Fruit fly (Drosophila melanogaster) whole organism, embryonic: ENCODE results near the gene Gbs-76A.

Experiments
- Bdp1 ChIP-seq: fragments of 200-800 bp; sonication (Bioruptor generic); optimal IDR thresholded peaks from 3 replicates; lab custom pipeline; 2016; ENCODE audit warnings: missing biosample characterization, missing genetic modification characterization
- CG10462 ChIP-seq: fragments of 200-800 bp; sonication (Bioruptor generic); optimal IDR thresholded peaks from 2 replicates; lab custom pipeline; 2016; ENCODE audit warnings: missing biosample characterization, missing genetic modification characterization
- CG11085 ChIP-seq: fragments of 200-800 bp; sonication (Bioruptor generic); IDR thresholded peaks from 2 replicates; pipeline ENCODE4 v1.3.6; 2022; ENCODE audit warnings: missing biosample characterization, missing genetic modification characterization
- CG11093 ChIP-seq: fragments of 200-800 bp; sonication (Bioruptor generic); IDR thresholded peaks from 3 replicates; pipeline ENCODE4 v1.3.6; 2022; ENCODE audit warnings: missing biosample characterization, missing genetic modification characterization
- CG11560 ChIP-seq: fragments of 200-800 bp; sonication (Bioruptor generic); IDR thresholded peaks from 3 replicates; pipeline ENCODE4 v1.3.6; 2022; ENCODE audit warnings: missing biosample characterization, missing genetic modification characterization
- CG11695 ChIP-seq: fragments of 200-800 bp; sonication (Bioruptor generic); IDR thresholded peaks from 3 replicates; pipeline ENCODE4 v1.3.6; 2022; ENCODE audit warnings: missing biosample characterization, missing genetic modification characterization
- CG12236 ChIP-seq: fragments of 200-800 bp; sonication (Bioruptor generic); optimal IDR thresholded peaks from 2 replicates; lab custom pipeline; 2016; ENCODE audit warnings: missing biosample characterization, missing genetic modification characterization
- CG12391 ChIP-seq: fragments of 200-800 bp; sonication (Bioruptor generic); optimal IDR thresholded peaks from 3 replicates; lab custom pipeline; 2018; ENCODE audit warnings: missing biosample characterization, mild to moderate bottlenecking, missing genetic modification characterization, moderate library complexity
- CG14441 ChIP-seq: fragments of 200-800 bp; sonication (Bioruptor generic); IDR thresholded peaks from 2 replicates; pipeline ENCODE4 v1.3.6; 2022; ENCODE audit warnings: missing biosample characterization, missing genetic modification characterization
- CG14710 ChIP-seq: fragments of 200-800 bp; sonication (Bioruptor generic); optimal IDR thresholded peaks from 3 replicates; lab custom pipeline; 2019; ENCODE audit warnings: missing biosample characterization, mild to moderate bottlenecking, missing genetic modification characterization, moderate library complexity
- CG15696 ChIP-seq: fragments of 200-800 bp; sonication (Bioruptor generic); optimal IDR thresholded peaks from 2 replicates; lab custom pipeline; 2019; ENCODE audit warnings: missing biosample characterization, mild to moderate bottlenecking, missing genetic modification characterization, moderate library complexity
- CG17612 ChIP-seq: fragments of 200-800 bp; sonication (Bioruptor generic); IDR thresholded peaks from 2 replicates; pipeline ENCODE4 v1.3.6; 2022; ENCODE audit warnings: missing biosample characterization, missing genetic modification characterization
- CG17829 ChIP-seq: fragments of 200-800 bp; optimal IDR thresholded peaks from 2 replicates; lab custom pipeline; 2019; ENCODE audit warnings: missing biosample characterization, mild to moderate bottlenecking, missing genetic modification characterization, moderate library complexity
- CG17912 ChIP-seq: fragments of 200-800 bp; sonication (Bioruptor generic); optimal IDR thresholded peaks from 2 replicates; lab custom pipeline; 2018; ENCODE audit warnings: missing biosample characterization, mild to moderate bottlenecking, missing genetic modification characterization
- CG18764 ChIP-seq: fragments of 200-800 bp; sonication (Bioruptor generic); optimal IDR thresholded peaks from 3 replicates; lab custom pipeline; 2016; ENCODE audit warnings: missing biosample characterization, missing genetic modification characterization
- CG2129 ChIP-seq: fragments of 200-800 bp; sonication (Bioruptor generic); IDR thresholded peaks from 2 replicates; pipeline ENCODE4 v1.3.6; 2022; ENCODE audit warnings: missing biosample characterization, missing genetic modification characterization; ENCODE audit not compliant: partially characterized antibody
- CG2199 ChIP-seq: fragments of 200-800 bp; sonication (Bioruptor generic); IDR thresholded peaks from 3 replicates; pipeline ENCODE4 v1.3.6; 2022; ENCODE audit warnings: missing biosample characterization, missing genetic modification characterization
- CG2712 ChIP-seq: fragments of 200-800 bp; optimal IDR thresholded peaks from 3 replicates; lab custom pipeline; 2019; ENCODE audit warnings: missing biosample characterization, mild to moderate bottlenecking, missing genetic modification characterization, moderate library complexity
- CG2889 ChIP-seq: fragments of 200-800 bp; sonication (Bioruptor generic); IDR thresholded peaks from 3 replicates; pipeline ENCODE4 v1.3.6; 2022; ENCODE audit warnings: missing biosample characterization, missing genetic modification characterization
- CG4282 ChIP-seq: fragments of 200-800 bp; sonication (Bioruptor generic); optimal IDR thresholded peaks from 2 replicates; lab custom pipeline; 2016; ENCODE audit warnings: missing biosample characterization, missing genetic modification characterization
- CG4360 ChIP-seq: fragments of 200-800 bp; sonication (Bioruptor generic); IDR thresholded peaks from 2 replicates; pipeline ENCODE4 v1.3.6; 2022; ENCODE audit warnings: missing biosample characterization, missing genetic modification characterization
- CG4424 ChIP-seq: fragments of 200-800 bp; sonication (Bioruptor generic); optimal IDR thresholded peaks from 3 replicates; lab custom pipeline; 2016; ENCODE audit warnings: missing biosample characterization, missing genetic modification characterization
- CG4617 ChIP-seq: fragments of 200-800 bp; sonication (Bioruptor generic); optimal IDR thresholded peaks from 3 replicates; lab custom pipeline; 2016; ENCODE audit warnings: missing biosample characterization, missing genetic modification characterization, borderline replicate concordance
- CG6272 ChIP-seq: fragments of 200-800 bp; sonication (Bioruptor generic); IDR thresholded peaks from 2 replicates; pipeline ENCODE4 v1.3.6; 2022; ENCODE audit warnings: missing biosample characterization, missing genetic modification characterization
- CG7271 ChIP-seq: fragments of 200-800 bp; sonication (Bioruptor generic); optimal IDR thresholded peaks from 2 replicates; lab custom pipeline; 2018; ENCODE audit warnings: missing biosample characterization, mild to moderate bottlenecking, missing genetic modification characterization, moderate library complexity
- CG8281 ChIP-seq: fragments of 200-800 bp; sonication (Bioruptor generic); optimal IDR thresholded peaks from 2 replicates; lab custom pipeline; 2018; ENCODE audit warnings: missing biosample characterization, mild to moderate bottlenecking, missing genetic modification characterization, moderate library complexity
- CG8924 ChIP-seq: fragments of 200-800 bp; optimal IDR thresholded peaks from 3 replicates; lab custom pipeline; 2019; ENCODE audit warnings: missing biosample characterization, mild to moderate bottlenecking, missing genetic modification characterization, moderate library complexity
- CG9817 ChIP-seq: fragments of 200-800 bp; sonication (Bioruptor generic); optimal IDR thresholded peaks from 2 replicates; lab custom pipeline; 2018; ENCODE audit warnings: missing biosample characterization, mild to moderate bottlenecking, missing genetic modification characterization, moderate library complexity
- Dbx ChIP-seq: fragments of 200-800 bp; sonication (Bioruptor generic); IDR thresholded peaks from 3 replicates; pipeline ENCODE4 v1.3.6; 2022; ENCODE audit warnings: missing biosample characterization, missing genetic modification characterization
- Dp ChIP-seq: fragments of 200-800 bp; sonication (Bioruptor generic); optimal IDR thresholded peaks from 2 replicates; lab custom pipeline; 2018; ENCODE audit warnings: missing biosample characterization, mild to moderate bottlenecking, missing genetic modification characterization, moderate library complexity
- H2.0 ChIP-seq: fragments of 200-800 bp; sonication (Bioruptor generic); IDR thresholded peaks from 2 replicates; pipeline ENCODE4 v1.3.6; 2022; ENCODE audit warnings: missing biosample characterization, missing genetic modification characterization
- Hey ChIP-seq: fragments of 200-800 bp; sonication (Bioruptor generic); optimal IDR thresholded peaks from 3 replicates; lab custom pipeline; 2018; ENCODE audit warnings: missing biosample characterization, mild to moderate bottlenecking, missing genetic modification characterization
- HmgD ChIP-seq: fragments of 200-800 bp; sonication (Bioruptor generic); optimal IDR thresholded peaks from 3 replicates; lab custom pipeline; 2016; ENCODE audit warnings: missing biosample characterization, missing genetic modification characterization
- Oli ChIP-seq: fragments of 200-800 bp; sonication (Bioruptor generic); optimal IDR thresholded peaks from 2 replicates; lab custom pipeline; 2018; ENCODE audit warnings: missing biosample characterization, mild to moderate bottlenecking, missing genetic modification characterization, moderate library complexity
- Optix ChIP-seq: fragments of 200-800 bp; sonication (Bioruptor generic); IDR thresholded peaks from 3 replicates; pipeline ENCODE4 v1.3.6; 2022; ENCODE audit warnings: missing biosample characterization, missing genetic modification characterization
- Tbp ChIP-seq: fragments of >200 bp; optimal IDR thresholded peaks from 2 replicates; lab custom pipeline; 2018; ENCODE audit warnings: missing biosample characterization, missing genetic modification characterization
- Vsx1 ChIP-seq: fragments of 200-800 bp; sonication (Bioruptor generic); optimal IDR thresholded peaks from 2 replicates; lab custom pipeline; 2017; ENCODE audit warnings: missing biosample characterization, mild to moderate bottlenecking, missing genetic modification characterization, missing genetic modification reagents
- Xbp1 ChIP-seq: fragments of 200-800 bp; sonication (Bioruptor generic); optimal IDR thresholded peaks from 3 replicates; lab custom pipeline; 2016; ENCODE audit warnings: missing biosample characterization, mild to moderate bottlenecking, missing genetic modification characterization
- bcd ChIP-seq: fragments of 200-800 bp; sonication (Bioruptor generic); optimal IDR thresholded peaks from 2 replicates; lab custom pipeline; 2017; ENCODE audit warnings: missing biosample characterization, mild to moderate bottlenecking, missing genetic modification characterization
- chm ChIP-seq: fragments of 200-800 bp; sonication (Bioruptor generic); IDR thresholded peaks from 2 replicates; pipeline ENCODE4 v1.3.6; 2022; ENCODE audit warnings: missing biosample characterization, missing genetic modification characterization
- exex ChIP-seq: fragments of 200-800 bp; sonication (Bioruptor generic); optimal IDR thresholded peaks from 4 replicates; lab custom pipeline; 2018; ENCODE audit warnings: missing biosample characterization, mild to moderate bottlenecking, missing genetic modification characterization, moderate library complexity
- gcm ChIP-seq: fragments of 200-800 bp; sonication (Bioruptor generic); optimal IDR thresholded peaks from 2 replicates; lab custom pipeline; 2019; ENCODE audit warnings: missing biosample characterization, mild to moderate bottlenecking, missing genetic modification characterization, moderate library complexity
- grn ChIP-seq: fragments of 200-800 bp; sonication (Bioruptor generic); optimal IDR thresholded peaks from 3 replicates; lab custom pipeline; 2017; ENCODE audit warnings: missing biosample characterization, missing genetic modification characterization
- gsb-n ChIP-seq: fragments of 200-800 bp; sonication (Bioruptor generic); optimal IDR thresholded peaks from 3 replicates; lab custom pipeline; 2018; ENCODE audit warnings: missing biosample characterization, mild to moderate bottlenecking, missing genetic modification characterization
- mam ChIP-seq: fragments of 200-800 bp; sonication (Bioruptor generic); optimal IDR thresholded peaks from 3 replicates; lab custom pipeline; 2016; ENCODE audit warnings: missing biosample characterization, missing genetic modification characterization
- otp ChIP-seq: fragments of 200-800 bp; sonication (Bioruptor generic); IDR thresholded peaks from 3 replicates; pipeline ENCODE4, ENCODE4 v1.3.6; 2022; ENCODE audit warnings: missing biosample characterization, missing genetic modification characterization
- salm ChIP-seq: fragments of 200-800 bp; sonication (Bioruptor generic); optimal IDR thresholded peaks from 2 replicates; lab custom pipeline; 2018; ENCODE audit warnings: missing biosample characterization, mild to moderate bottlenecking, missing genetic modification characterization
- scrt ChIP-seq: fragments of 200-800 bp; sonication (Bioruptor generic); optimal IDR thresholded peaks from 2 replicates; lab custom pipeline; 2018; ENCODE audit warnings: missing biosample characterization, mild to moderate bottlenecking, missing genetic modification characterization, moderate library complexity
- sisA ChIP-seq: fragments of 200-800 bp; sonication (Bioruptor generic); IDR thresholded peaks from 2 replicates; pipeline ENCODE4 v1.3.6; 2022; ENCODE audit warnings: missing biosample characterization, missing genetic modification characterization
- sr ChIP-seq: fragments of 200-800 bp; sonication (Bioruptor generic); IDR thresholded peaks from 3 replicates; pipeline ENCODE4 v1.3.6; 2022; ENCODE audit warnings: missing biosample characterization, missing genetic modification characterization
- wdn ChIP-seq: fragments of 200-800 bp; sonication (Bioruptor generic); IDR thresholded peaks from 2 replicates; pipeline ENCODE4 v1.3.6; 2022; ENCODE audit warnings: missing biosample characterization, missing genetic modification characterization
- zfh2 ChIP-seq: fragments of 200-800 bp; sonication (Bioruptor generic); optimal IDR thresholded peaks from 2 replicates; lab custom pipeline; 2016; ENCODE audit warnings: missing biosample characterization, missing genetic modification characterization

Gene Gbs-76A

dm6 chr3L:19264141-19264487 lies 28.5 kb downstream of the Gbs-76A start, which contains the start of gene Max (continued):
- TF ChIP-seq CG8924 (tag; lab: Kevin White, UChicago), result peak; percentile 79
- no peak for TF ChIP-seq CG4360 (GFP tag; lab: Robert Waterston, UW)
- no peak for TF ChIP-seq mam (GFP tag; lab: Kevin White, UChicago)
- TF ChIP-seq Dp, result peak; percentile 28
- TF ChIP-seq Vsx1 (GFP tag; lab: Kevin White, UChicago), result no peak
- peak; percentile 58 for TF ChIP-seq scrt
- 0 out of 3 replicates have a peak, but pooled peaks have one; percentile 12 for TF ChIP-seq otp
- no peak for TF ChIP-seq CG2199
- peak; percentile 87 for TF ChIP-seq CG4617 (GFP tag; lab: Kevin White, UChicago)
- no peak for TF ChIP-seq HmgD (GFP tag; lab: Kevin White, UChicago)
- TF ChIP-seq wdn (GFP tag; lab: Robert Waterston, UW), result no peak
- TF ChIP-seq CG17612, result no peak
- no peak for TF ChIP-seq Hey (tag; lab: Kevin White, UChicago)
- peak; percentile 44 for TF ChIP-seq CG7271 (tag; lab: Kevin White, UChicago)
- peak; percentile 50 for TF ChIP-seq CG17912 (GFP tag; lab: Kevin White, UChicago)
- peak; percentile 75 for TF ChIP-seq Xbp1 (GFP tag; lab: Kevin White, UChicago)
- peak; percentile 47 for TF ChIP-seq Oli (tag; lab: Kevin White, UChicago)
- no peak for TF ChIP-seq CG4282 (GFP tag; lab: Kevin White, UChicago)
- peak; percentile 49; the same call in 2 of the 3 replicates for TF ChIP-seq Optix (GFP tag; lab: Robert Waterston, UW)
- TF ChIP-seq CG15696 (tag; lab: Kevin White, UChicago), result peak; percentile 57
- peak; percentile 59 for TF ChIP-seq salm (tag; lab: Kevin White, UChicago)
- TF ChIP-seq CG18764 (GFP tag; lab: Kevin White, UChicago), result peak; percentile 70
- TF ChIP-seq exex (tag; lab: Kevin White, UChicago), result peak; percentile 21
- TF ChIP-seq CG2129, result no peak
- peak; percentile 58; the same call in 1 of the 2 replicates for TF ChIP-seq chm
- TF ChIP-seq CG17829 (tag; lab: Kevin White, UChicago), result peak; percentile 85
- TF ChIP-seq CG11695 (GFP tag; lab: Robert Waterston, UW), result peak; percentile 58; the same call in 1 of the 3 replicates
- peak; percentile 80 for TF ChIP-seq H2.0 (GFP tag; lab: Robert Waterston, UW)
- peak; percentile 53 for TF ChIP-seq gsb-n (tag; lab: Kevin White, UChicago)
- TF ChIP-seq CG11560, result 0 out of 3 replicates have a peak, but pooled peaks have one; percentile 29
- no peak for TF ChIP-seq Tbp
- peak; percentile 42 for TF ChIP-seq sisA (GFP tag; lab: Robert Waterston, UW)
- TF ChIP-seq CG9817 (tag; lab: Kevin White, UChicago), result peak; percentile 71
- TF ChIP-seq grn (GFP tag; lab: Kevin White, UChicago), result no peak
- peak; percentile 84 for TF ChIP-seq CG2712 (tag; lab: Kevin White, UChicago)
- TF ChIP-seq bcd (GFP tag; lab: Kevin White, UChicago), result peak; percentile 67
- TF ChIP-seq CG4424, result peak; percentile 60
- peak; percentile 90 for TF ChIP-seq CG12391
- TF ChIP-seq CG10462 (GFP tag; lab: Kevin White, UChicago), result peak; percentile 15
- peak; percentile 24 for TF ChIP-seq Bdp1
- peak; percentile 76 for TF ChIP-seq CG14441 (GFP tag; lab: Robert Waterston, UW)
- peak; percentile 99 for TF ChIP-seq CG14710 (tag; lab: Kevin White, UChicago)
- peak; percentile 66 for TF ChIP-seq gcm
- no peak for TF ChIP-seq CG11085 (GFP tag; lab: Robert Waterston, UW)
- no peak for TF ChIP-seq sr (GFP tag; lab: Robert Waterston, UW)
- no peak for TF ChIP-seq CG12236 (GFP tag; lab: Kevin White, UChicago)
- TF ChIP-seq CG8281 (tag; lab: Kevin White, UChicago), result peak; percentile 28
- no peak for TF ChIP-seq CG6272 (GFP tag; lab: Robert Waterston, UW)
- peak; percentile 24 for TF ChIP-seq zfh2 (GFP tag; lab: Kevin White, UChicago)
- TF ChIP-seq Dbx (GFP tag; lab: Robert Waterston, UW), result peak; percentile 70; the same call in 2 of the 3 replicates
- TF ChIP-seq CG11093 (GFP tag; lab: Robert Waterston, UW), result 0 out of 3 replicates have a peak, but pooled peaks have one; percentile 32
- TF ChIP-seq CG2889, result peak; percentile 54; the same call in 1 of the 3 replicates
